Fruit fly (Drosophila melanogaster) whole organism, embryonic: Measurements from ENCODE around the gene Charon.

Experiments used
- CG11723 ChIP-seq: fragments of 200-800 bp; sonication (Bioruptor generic); optimal IDR thresholded peaks from 2 replicates; lab custom pipeline; 2017; ENCODE audit warnings: missing biosample characterization, mild to moderate bottlenecking, missing genetic modification characterization
- CG12104 ChIP-seq: fragments of 200-800 bp; sonication (Bioruptor generic); optimal IDR thresholded peaks from 3 replicates; lab custom pipeline; 2016; ENCODE audit warnings: missing biosample characterization, missing genetic modification characterization
- CG1233 ChIP-seq: fragments of 200-800 bp; sonication (Bioruptor generic); optimal IDR thresholded peaks from 4 replicates; lab custom pipeline; 2018; ENCODE audit warnings: missing biosample characterization, mild to moderate bottlenecking, missing genetic modification characterization
- CG12391 ChIP-seq: fragments of 200-800 bp; sonication (Bioruptor generic); optimal IDR thresholded peaks from 3 replicates; lab custom pipeline; 2018; ENCODE audit warnings: missing biosample characterization, mild to moderate bottlenecking, missing genetic modification characterization, moderate library complexity
- CG1529 ChIP-seq: fragments of 200-800 bp; sonication (Bioruptor generic); optimal IDR thresholded peaks from 3 replicates; lab custom pipeline; 2018; ENCODE audit warnings: missing biosample characterization, missing genetic modification characterization
- CG1603 ChIP-seq: fragments of 200-800 bp; sonication (Bioruptor generic); optimal IDR thresholded peaks from 2 replicates; lab custom pipeline; 2019; ENCODE audit warnings: missing biosample characterization, mild to moderate bottlenecking, missing genetic modification characterization, moderate library complexity
- CG16813 ChIP-seq: fragments of 200-800 bp; sonication (Bioruptor generic); IDR thresholded peaks from 3 replicates; pipeline ENCODE4 v1.3.6; 2022; ENCODE audit warnings: missing biosample characterization, missing genetic modification characterization; ENCODE audit not compliant: partially characterized antibody
- CG18476 ChIP-seq: fragments of 200-800 bp; sonication (Bioruptor generic); optimal IDR thresholded peaks from 2 replicates; lab custom pipeline; 2016; ENCODE audit warnings: missing biosample characterization, mild to moderate bottlenecking, missing genetic modification characterization
- CG2116 ChIP-seq: fragments of 200-800 bp; sonication (Bioruptor generic); optimal IDR thresholded peaks from 3 replicates; lab custom pipeline; 2018; ENCODE audit warnings: missing biosample characterization, mild to moderate bottlenecking, missing genetic modification characterization
- CG30403 ChIP-seq: fragments of 200-800 bp; sonication (Bioruptor generic); optimal IDR thresholded peaks from 3 replicates; lab custom pipeline; 2016; ENCODE audit warnings: missing biosample characterization, missing genetic modification characterization
- CG3726 ChIP-seq: fragments of 200-800 bp; sonication (Bioruptor generic); IDR thresholded peaks from 3 replicates; pipeline ENCODE4, ENCODE4 v1.3.6; 2022; ENCODE audit warnings: missing biosample characterization, missing genetic modification characterization
- CG43689 ChIP-seq: fragments of 200-800 bp; sonication (Bioruptor generic); IDR thresholded peaks from 2 replicates; pipeline ENCODE4 v1.3.6; 2022; ENCODE audit warnings: missing biosample characterization, missing genetic modification characterization
- CG6791 ChIP-seq: fragments of 200-800 bp; sonication (Bioruptor generic); IDR thresholded peaks from 3 replicates; pipeline ENCODE4 v1.3.6; 2022; ENCODE audit warnings: missing biosample characterization, missing genetic modification characterization; ENCODE audit not compliant: partially characterized antibody
- CG8281 ChIP-seq: fragments of 200-800 bp; sonication (Bioruptor generic); optimal IDR thresholded peaks from 2 replicates; lab custom pipeline; 2018; ENCODE audit warnings: missing biosample characterization, mild to moderate bottlenecking, missing genetic modification characterization, moderate library complexity
- CG8290 ChIP-seq, 3 experiments: fragments of 200-800 bp; sonication (Bioruptor generic); optimal IDR thresholded peaks; 2 replicates each; lab custom pipeline; 2016 to 2019; ENCODE audit warnings: missing biosample characterization in 3 of 3, missing genetic modification characterization in 3 of 3, mild to moderate bottlenecking in 2 of 3, moderate library complexity in 1 of 3
- CG8388 ChIP-seq: fragments of 200-800 bp; sonication (Bioruptor generic); optimal IDR thresholded peaks from 2 replicates; lab custom pipeline; 2019; ENCODE audit warnings: missing biosample characterization, mild to moderate bottlenecking, missing genetic modification characterization, moderate library complexity
- CoRest ChIP-seq: fragments of 200-800 bp; sonication (Bioruptor generic); optimal IDR thresholded peaks from 3 replicates; lab custom pipeline; 2018; ENCODE audit warnings: missing biosample characterization, mild to moderate bottlenecking, missing genetic modification characterization, moderate library complexity
- Eip74EF ChIP-seq, 2 experiments: fragments of 200-800 bp in 1 of 2; fragments of >200 bp in 1 of 2; sonication (Bioruptor generic) in 1 of 2; optimal IDR thresholded peaks; 2 replicates each; lab custom pipeline; 2017 to 2019; ENCODE audit warnings: missing biosample characterization in 2 of 2, missing genetic modification characterization in 2 of 2, mild to moderate bottlenecking in 1 of 2, moderate library complexity in 1 of 2
- GATAe ChIP-seq: fragments of 200-800 bp; sonication (Bioruptor generic); conservative IDR thresholded peaks from 2 replicates; pipeline ENCODE4 v1.3.6; 2022; ENCODE audit warnings: missing biosample characterization, missing genetic modification characterization
- H15 ChIP-seq: fragments of 200-800 bp; sonication (Bioruptor generic); IDR thresholded peaks from 3 replicates; pipeline ENCODE4 v1.3.6; 2022; ENCODE audit warnings: missing biosample characterization, missing genetic modification characterization
- Hand ChIP-seq: fragments of 200-800 bp; sonication (Bioruptor generic); optimal IDR thresholded peaks from 2 replicates; lab custom pipeline; 2017; ENCODE audit warnings: mild to moderate bottlenecking, missing biosample characterization, missing genetic modification reagents, missing genetic modification characterization
- HmgZ ChIP-seq: fragments of 200-800 bp; sonication (Bioruptor generic); optimal IDR thresholded peaks from 2 replicates; lab custom pipeline; 2018; ENCODE audit warnings: missing biosample characterization, mild to moderate bottlenecking, missing genetic modification characterization
- Optix ChIP-seq: fragments of 200-800 bp; sonication (Bioruptor generic); IDR thresholded peaks from 3 replicates; pipeline ENCODE4 v1.3.6; 2022; ENCODE audit warnings: missing biosample characterization, missing genetic modification characterization
- Ravus ChIP-seq: fragments of 200-800 bp; sonication (Bioruptor generic); IDR thresholded peaks from 2 replicates; pipeline ENCODE4 v1.3.6; 2022; ENCODE audit warnings: missing biosample characterization, missing genetic modification characterization
- Taf1 ChIP-seq: fragments of 200-800 bp; sonication (Bioruptor generic); IDR thresholded peaks from 2 replicates; pipeline ENCODE4 v1.3.6; 2022; ENCODE audit warnings: missing biosample characterization, missing genetic modification characterization
- abd-A ChIP-seq: fragments of 200-800 bp; sonication (Bioruptor generic); optimal IDR thresholded peaks from 3 replicates; lab custom pipeline; 2019; ENCODE audit warnings: missing biosample characterization, mild to moderate bottlenecking, missing genetic modification characterization, moderate library complexity
- amos ChIP-seq: fragments of 200-800 bp; sonication (Bioruptor generic); IDR thresholded peaks from 2 replicates; pipeline ENCODE4 v1.3.6; 2022; ENCODE audit warnings: missing biosample characterization, missing genetic modification characterization; ENCODE audit not compliant: partially characterized antibody
- bab2 ChIP-seq: fragments of 200-800 bp; sonication (Bioruptor generic); optimal IDR thresholded peaks from 2 replicates; lab custom pipeline; 2016; ENCODE audit warnings: missing biosample characterization, missing genetic modification characterization
- cg ChIP-seq: fragments of 200-800 bp; sonication (Bioruptor generic); optimal IDR thresholded peaks from 3 replicates; lab custom pipeline; 2019; ENCODE audit warnings: missing biosample characterization, mild to moderate bottlenecking, missing genetic modification characterization, moderate library complexity
- crol ChIP-seq: fragments of 200-800 bp; sonication (Bioruptor generic); IDR thresholded peaks from 2 replicates; pipeline ENCODE4 v1.3.6; 2022; ENCODE audit warnings: missing biosample characterization, missing genetic modification characterization
- cwo ChIP-seq: fragments of 200-800 bp; sonication (Bioruptor generic); optimal IDR thresholded peaks from 3 replicates; lab custom pipeline; 2017; ENCODE audit warnings: missing biosample characterization, missing genetic modification characterization, mild to moderate bottlenecking, moderate library complexity, missing genetic modification reagents
- dmrt11E ChIP-seq: fragments of 200-800 bp; sonication (Bioruptor generic); optimal IDR thresholded peaks from 3 replicates; lab custom pipeline; 2018; ENCODE audit warnings: missing biosample characterization, mild to moderate bottlenecking, missing genetic modification characterization, moderate library complexity
- dmrt99B ChIP-seq: fragments of 200-800 bp; sonication (Bioruptor generic); optimal IDR thresholded peaks from 2 replicates; lab custom pipeline; 2018; ENCODE audit warnings: missing biosample characterization, mild to moderate bottlenecking, missing genetic modification characterization, moderate library complexity
- gsb ChIP-seq: fragments of 200-800 bp; sonication (Bioruptor generic); IDR thresholded peaks from 2 replicates; pipeline ENCODE4 v1.3.6; 2022; ENCODE audit warnings: missing biosample characterization, missing genetic modification characterization
- ham ChIP-seq: fragments of 200-800 bp; sonication (Bioruptor generic); IDR thresholded peaks from 2 replicates; pipeline ENCODE4 v1.3.6; 2022; ENCODE audit warnings: missing biosample characterization, missing genetic modification characterization
- hbn ChIP-seq: fragments of 200-800 bp; sonication (Bioruptor generic); IDR thresholded peaks from 2 replicates; pipeline ENCODE4 v1.3.6; 2022; ENCODE audit warnings: missing biosample characterization, missing genetic modification characterization; ENCODE audit not compliant: partially characterized antibody
- hth ChIP-seq: fragments of >200 bp; optimal IDR thresholded peaks from 2 replicates; lab custom pipeline; 2017; ENCODE audit warnings: inconsistent platforms
- kay ChIP-seq: fragments of 200-800 bp; sonication (Bioruptor generic); optimal IDR thresholded peaks from 2 replicates; lab custom pipeline; 2016; ENCODE audit warnings: missing biosample characterization, missing genetic modification characterization
- kni ChIP-seq: fragments of 200-800 bp; sonication (Bioruptor generic); optimal IDR thresholded peaks from 3 replicates; lab custom pipeline; 2017; ENCODE audit warnings: mild to moderate bottlenecking, missing biosample characterization, missing genetic modification reagents, missing genetic modification characterization
- lilli ChIP-seq: fragments of 200-800 bp; sonication (Bioruptor generic); optimal IDR thresholded peaks from 3 replicates; lab custom pipeline; 2016; ENCODE audit warnings: missing biosample characterization, missing genetic modification characterization
- lola ChIP-seq, 3 experiments: fragments of >200 bp in 2 of 3; fragments of 200-800 bp in 1 of 3; sonication (Bioruptor generic) in 1 of 3; optimal IDR thresholded peaks; 2 replicates each; lab custom pipeline; 2017 to 2019; ENCODE audit warnings: missing biosample characterization in 3 of 3, missing genetic modification characterization in 3 of 3, mild to moderate bottlenecking in 1 of 3, moderate library complexity in 1 of 3
- nerfin-1 ChIP-seq: fragments of 200-800 bp; sonication (Bioruptor generic); optimal IDR thresholded peaks from 3 replicates; lab custom pipeline; 2019; ENCODE audit warnings: missing biosample characterization, mild to moderate bottlenecking, missing genetic modification characterization, moderate library complexity
- pnt ChIP-seq: fragments of 200-800 bp; sonication (Bioruptor generic); optimal IDR thresholded peaks from 3 replicates; lab custom pipeline; 2016; ENCODE audit warnings: missing biosample characterization, missing genetic modification characterization
- run ChIP-seq: fragments of 200-800 bp; sonication (Bioruptor generic); optimal IDR thresholded peaks from 3 replicates; lab custom pipeline; 2018; ENCODE audit warnings: missing biosample characterization, mild to moderate bottlenecking, missing genetic modification characterization
- sc ChIP-seq, 3 experiments: fragments of >200 bp in 2 of 3; fragments of 200-800 bp in 1 of 3; sonication (Bioruptor generic) in 1 of 3; optimal IDR thresholded peaks; 2 replicates in 2 of 3; 3 replicates in 1 of 3; lab custom pipeline; 2017; ENCODE audit warnings: mild to moderate bottlenecking in 1 of 3, missing biosample characterization in 1 of 3, missing genetic modification characterization in 1 of 3, missing genetic modification reagents in 1 of 3
- sens-2 ChIP-seq: fragments of 200-800 bp; sonication (Bioruptor generic); IDR thresholded peaks from 2 replicates; pipeline ENCODE4 v1.3.6; 2022; ENCODE audit warnings: missing biosample characterization, missing genetic modification characterization
- sr ChIP-seq: fragments of 200-800 bp; sonication (Bioruptor generic); IDR thresholded peaks from 3 replicates; pipeline ENCODE4 v1.3.6; 2022; ENCODE audit warnings: missing biosample characterization, missing genetic modification characterization

Charon gene

DNA sequence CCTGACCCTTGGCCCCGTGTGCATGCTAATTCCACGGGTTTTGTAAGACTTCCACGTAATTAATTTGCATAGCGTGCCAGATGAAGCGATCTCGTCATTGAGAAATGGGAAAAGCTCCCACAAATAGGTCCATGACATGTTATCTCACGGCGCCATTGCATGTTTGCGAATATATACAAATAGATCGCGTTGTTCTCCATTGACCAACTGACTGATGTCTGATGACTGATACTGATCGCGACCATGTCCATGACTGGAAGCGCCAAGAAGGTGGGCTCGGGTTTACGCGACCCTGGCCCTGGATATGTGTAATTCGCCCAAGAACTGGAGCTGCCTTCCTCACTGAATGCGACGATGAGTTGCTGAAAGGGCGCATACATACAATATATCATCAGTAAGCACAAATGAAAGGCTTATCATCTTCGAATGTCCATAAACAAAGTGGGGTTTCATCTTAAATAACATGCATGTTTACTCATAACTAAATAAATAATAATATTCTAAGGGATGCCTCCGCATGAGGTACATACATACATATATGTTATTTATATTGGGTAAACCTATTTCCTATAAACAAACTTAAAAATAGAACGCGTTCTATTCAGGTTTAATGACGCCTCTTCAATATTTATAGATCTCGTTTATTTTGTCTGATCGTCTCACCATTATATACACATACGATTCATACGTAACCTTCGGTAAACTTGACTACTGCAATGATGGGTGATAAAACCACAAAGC lies 49.4 kb downstream of the Charon start (continued):
- TF ChIP-seq dmrt11E (tag; lab: Kevin White, UChicago), result peak; percentile 84
- TF ChIP-seq Eip74EF (GFP tag; optimal IDR thresholded peaks at IDR 0.05; lab: Kevin White, UChicago), result peak in 1 of 2 experiments; percentile 74
- peak; percentile 17 for TF ChIP-seq CG2116
- no peak for TF ChIP-seq Ravus (GFP tag; lab: Robert Waterston, UW)
- peak; percentile 45 for TF ChIP-seq CG1233 (GFP tag; lab: Kevin White, UChicago)
- TF ChIP-seq CG3726 (GFP tag; lab: Robert Waterston, UW), result 0 out of 3 replicates have a peak, but pooled peaks have one; percentile 14
- TF ChIP-seq sc (optimal IDR thresholded peaks at IDR 0.05; lab: Kevin White, UChicago), result no peak
- TF ChIP-seq sc (GFP tag; optimal IDR thresholded peaks at IDR 0.05; lab: Kevin White, UChicago), result peak; percentile 64
- no peak for TF ChIP-seq gsb (GFP tag; lab: Robert Waterston, UW)
- peak; percentile 48 for TF ChIP-seq kni (GFP tag; lab: Kevin White, UChicago)
- no peak for TF ChIP-seq GATAe
- no peak for TF ChIP-seq CG43689
- TF ChIP-seq hth (lab: Kevin White, UChicago), result no peak
- peak in 1 of 3 experiments; percentile 74 for TF ChIP-seq lola (GFP tag; optimal IDR thresholded peaks at IDR 0.05; lab: Kevin White, UChicago)
- TF ChIP-seq CoRest, result peak; percentile 34
- peak; percentile 64 for TF ChIP-seq CG1529 (GFP tag; lab: Kevin White, UChicago)
- no peak for TF ChIP-seq CG8290 (GFP tag; optimal IDR thresholded peaks at IDR 0.05; lab: Kevin White, UChicago)
- TF ChIP-seq CG8290 (tag; optimal IDR thresholded peaks at IDR 0.05; lab: Kevin White, UChicago), result peak in 1 of 2 experiments; percentile 53
- TF ChIP-seq cg (GFP tag; lab: Kevin White, UChicago), result no peak
- peak; percentile 22 for TF ChIP-seq abd-A (tag; lab: Kevin White, UChicago)
- peak; percentile 29 for TF ChIP-seq CG18476 (GFP tag; lab: Kevin White, UChicago)
- peak; percentile 28 for TF ChIP-seq CG11723 (GFP tag; lab: Kevin White, UChicago)
- no peak for TF ChIP-seq Optix
- no peak for TF ChIP-seq CG16813 (GFP tag; lab: Robert Waterston, UW)
- no peak for TF ChIP-seq Taf1 (GFP tag; lab: Robert Waterston, UW)
- TF ChIP-seq ham (GFP tag; lab: Robert Waterston, UW), result no peak
- TF ChIP-seq amos, result no peak
- TF ChIP-seq Hand (GFP tag; lab: Kevin White, UChicago), result no peak
- no peak for TF ChIP-seq sr (GFP tag; lab: Robert Waterston, UW)
- TF ChIP-seq CG1603 (tag; lab: Kevin White, UChicago), result peak; percentile 50
- peak; percentile 29 for TF ChIP-seq cwo (GFP tag; lab: Kevin White, UChicago)
- peak; percentile 23 for TF ChIP-seq HmgZ (tag; lab: Kevin White, UChicago)
- TF ChIP-seq lilli (GFP tag; lab: Kevin White, UChicago), result no peak
- no peak for TF ChIP-seq H15
- TF ChIP-seq bab2 (GFP tag; lab: Kevin White, UChicago), result peak; percentile 67
- TF ChIP-seq CG8281 (tag; lab: Kevin White, UChicago), result peak; percentile 27
- TF ChIP-seq CG6791 (GFP tag; lab: Robert Waterston, UW), result no peak
- TF ChIP-seq CG12391, result peak; percentile 20
- TF ChIP-seq CG30403 (GFP tag; lab: Kevin White, UChicago), result no peak
- TF ChIP-seq CG12104, result no peak
- TF ChIP-seq dmrt99B (tag; lab: Kevin White, UChicago), result peak; percentile 44
- TF ChIP-seq pnt (GFP tag; lab: Kevin White, UChicago), result no peak
- TF ChIP-seq crol (GFP tag; lab: Robert Waterston, UW), result no peak
- peak; percentile 5 for TF ChIP-seq run
- TF ChIP-seq CG8388 (GFP tag; lab: Kevin White, UChicago), result peak; percentile 43
- no peak for TF ChIP-seq hbn (GFP tag; lab: Robert Waterston, UW)
- TF ChIP-seq nerfin-1, result peak; percentile 68
- no peak for TF ChIP-seq sens-2 (GFP tag; lab: Robert Waterston, UW)
- TF ChIP-seq kay (GFP tag; lab: Kevin White, UChicago), result no peak
